Worm (Caenorhabditis elegans) whole organism, L1 larva: ENCODE measurements around the gene Y62E10A.13.

Experiments
- C04F5.9 ChIP-seq: sonication (generic microtip); optimal IDR thresholded peaks from 2 replicates; lab custom pipeline; 2016; ENCODE audit warnings: missing genetic modification characterization, missing compliant biosample characterization
- C16A3.4 ChIP-seq: fragments of 150-350 bp; optimal IDR thresholded peaks from 2 replicates; lab custom pipeline; 2014; ENCODE audit warnings: missing biosample characterization, missing genetic modification characterization
- F16B12.6 ChIP-seq: fragments of 150-350 bp; optimal IDR thresholded peaks from 2 replicates; lab custom pipeline; 2014; ENCODE audit warnings: missing biosample characterization, missing genetic modification characterization
- Y116A8C.19 ChIP-seq: sonication (generic microtip); optimal IDR thresholded peaks from 2 replicates; lab custom pipeline; 2016; ENCODE audit warnings: missing compliant biosample characterization, missing genetic modification characterization, borderline replicate concordance
- aha-1 ChIP-seq: fragments of 150-350 bp; optimal IDR thresholded peaks from 2 replicates; lab custom pipeline; 2014; ENCODE audit warnings: missing biosample characterization, missing genetic modification characterization
- aly-2 ChIP-seq: fragments of 150-350 bp; optimal IDR thresholded peaks from 2 replicates; lab custom pipeline; 2014; ENCODE audit warnings: missing biosample characterization, missing genetic modification characterization
- ama-1 ChIP-seq: fragments of 150-350 bp; optimal IDR thresholded peaks from 2 replicates; lab custom pipeline; 2014
- blmp-1 ChIP-seq: fragments of 150-350 bp; optimal IDR thresholded peaks from 2 replicates; lab custom pipeline; 2014; ENCODE audit warnings: missing biosample characterization, missing genetic modification characterization
- ceh-82 ChIP-seq, 3 experiments: fragments of 150-350 bp in 1 of 3; sonication (generic microtip) in 2 of 3; optimal IDR thresholded peaks; 2 replicates each; lab custom pipeline; 2014 to 2017; ENCODE audit warnings: missing biosample characterization in 3 of 3, missing genetic modification characterization in 3 of 3
- ceh-88 ChIP-seq: fragments of 200-800 bp; sonication (Bioruptor generic); IDR thresholded peaks from 2 replicates; pipeline ENCODE4 v1.3.6; 2022; ENCODE audit warnings: missing genetic modification characterization, missing compliant biosample characterization
- ces-1 ChIP-seq: fragments of 150-350 bp; optimal IDR thresholded peaks from 2 replicates; lab custom pipeline; 2014; ENCODE audit warnings: missing biosample characterization, missing genetic modification reagents, missing genetic modification characterization
- efl-1 ChIP-seq, 4 experiments: fragments of 150-350 bp; optimal IDR thresholded peaks in 3 of 4; peaks in 1 of 4; 1 replicate in 1 of 4; 2 replicates in 3 of 4; lab custom pipeline; 2014; ENCODE audit warnings: missing biosample characterization in 2 of 4, missing genetic modification characterization in 2 of 4, missing genetic modification reagents in 2 of 4
- egl-27 ChIP-seq, 2 experiments: fragments of 150-350 bp in 1 of 2; sonication (generic microtip); optimal IDR thresholded peaks; 3 replicates each; lab custom pipeline; 2017 to 2018; ENCODE audit warnings: missing biosample characterization in 2 of 2, missing genetic modification characterization in 2 of 2, missing genetic modification reagents in 2 of 2
- elt-2 ChIP-seq: sonication (generic microtip); optimal IDR thresholded peaks from 2 replicates; lab custom pipeline; 2016; ENCODE audit warnings: missing genetic modification characterization, mild to moderate bottlenecking, inconsistent platforms, missing compliant biosample characterization, missing genetic modification reagents
- elt-3 ChIP-seq, 6 experiments: fragments of 150-350 bp in 1 of 6; sonication (generic microtip); optimal IDR thresholded peaks; 2 replicates each; lab custom pipeline; 2017 to 2018; ENCODE audit warnings: missing biosample characterization in 6 of 6, missing genetic modification characterization in 6 of 6, inconsistent platforms in 1 of 6
- ets-5 ChIP-seq: fragments of 200-800 bp; sonication (Bioruptor generic); IDR thresholded peaks from 2 replicates; pipeline ENCODE4 v1.3.6; 2022; ENCODE audit warnings: missing genetic modification characterization, missing compliant biosample characterization
- fkh-10 ChIP-seq: sonication (generic microtip); optimal IDR thresholded peaks from 2 replicates; lab custom pipeline; 2017; ENCODE audit warnings: missing biosample characterization, missing genetic modification reagents, missing genetic modification characterization
- hlh-17 ChIP-seq: fragments of 200-800 bp; sonication (Bioruptor generic); optimal IDR thresholded peaks from 2 replicates; lab custom pipeline; 2018; ENCODE audit warnings: missing genetic modification characterization, mild to moderate bottlenecking, missing compliant biosample characterization, moderate library complexity, borderline replicate concordance
- lin-13 ChIP-seq: fragments of 150-350 bp; optimal IDR thresholded peaks from 2 replicates; lab custom pipeline; 2014; ENCODE audit warnings: missing biosample characterization, missing genetic modification reagents, missing genetic modification characterization
- lin-15B ChIP-seq: fragments of 150-350 bp; sonication (generic microtip); optimal IDR thresholded peaks from 3 replicates; lab custom pipeline; 2014; ENCODE audit warnings: missing biosample characterization, missing genetic modification characterization
- lin-35 ChIP-seq, 2 experiments: fragments of 150-350 bp; optimal IDR thresholded peaks; 2 replicates each; lab custom pipeline; 2014; ENCODE audit warnings: missing biosample characterization in 2 of 2, missing genetic modification characterization in 2 of 2, missing genetic modification reagents in 2 of 2
- lin-39 ChIP-seq: fragments of 150-350 bp; optimal IDR thresholded peaks from 2 replicates; lab custom pipeline; 2014; ENCODE audit warnings: missing biosample characterization, missing genetic modification reagents, missing genetic modification characterization
- lir-3 ChIP-seq: sonication (generic microtip); optimal IDR thresholded peaks from 2 replicates; lab custom pipeline; 2016; ENCODE audit warnings: mild to moderate bottlenecking, missing genetic modification characterization, moderate library complexity, missing compliant biosample characterization; ENCODE audit not compliant: poor library complexity
- lsy-2 ChIP-seq, 2 experiments: fragments of 150-350 bp; optimal IDR thresholded peaks; 2 replicates each; lab custom pipeline; 2014; ENCODE audit warnings: missing biosample characterization in 2 of 2, missing genetic modification characterization in 2 of 2
- mep-1 ChIP-seq: fragments of 150-350 bp; optimal IDR thresholded peaks from 2 replicates; lab custom pipeline; 2014; ENCODE audit warnings: missing biosample characterization, missing genetic modification characterization
- nhr-12 ChIP-seq: sonication (generic microtip); optimal IDR thresholded peaks from 2 replicates; lab custom pipeline; 2017; ENCODE audit warnings: missing biosample characterization, missing genetic modification characterization
- nhr-19 ChIP-seq: fragments of 200-800 bp; sonication (Bioruptor generic); conservative IDR thresholded peaks from 2 replicates; pipeline ENCODE4 v1.3.6; 2022; ENCODE audit warnings: missing genetic modification characterization, missing compliant biosample characterization
- nhr-20 ChIP-seq: sonication (generic microtip); optimal IDR thresholded peaks from 2 replicates; lab custom pipeline; 2016; ENCODE audit warnings: mild to moderate bottlenecking, missing genetic modification characterization, missing compliant biosample characterization
- nhr-237 ChIP-seq: fragments of 150-350 bp; optimal IDR thresholded peaks from 2 replicates; lab custom pipeline; 2014; ENCODE audit warnings: missing biosample characterization, missing genetic modification characterization
- nhr-47 ChIP-seq: sonication (generic microtip); optimal IDR thresholded peaks from 2 replicates; lab custom pipeline; 2016; ENCODE audit warnings: mild to moderate bottlenecking, missing genetic modification characterization, moderate library complexity, missing compliant biosample characterization
- nhr-71 ChIP-seq: sonication (generic microtip); optimal IDR thresholded peaks from 2 replicates; lab custom pipeline; 2016; ENCODE audit warnings: mild to moderate bottlenecking, missing genetic modification characterization, moderate library complexity, missing compliant biosample characterization
- nhr-76 ChIP-seq: sonication (generic microtip); optimal IDR thresholded peaks from 2 replicates; lab custom pipeline; 2017; ENCODE audit warnings: missing biosample characterization, missing genetic modification characterization
- nhr-84 ChIP-seq: sonication (generic microtip); optimal IDR thresholded peaks from 2 replicates; lab custom pipeline; 2017; ENCODE audit warnings: missing biosample characterization, missing genetic modification characterization
- nhr-90 ChIP-seq: sonication (generic microtip); optimal IDR thresholded peaks from 2 replicates; lab custom pipeline; 2016; ENCODE audit warnings: mild to moderate bottlenecking, missing genetic modification characterization, missing compliant biosample characterization; ENCODE audit not compliant: poor library complexity
- pag-3 ChIP-seq: sonication (generic microtip); optimal IDR thresholded peaks from 2 replicates; lab custom pipeline; 2017; ENCODE audit warnings: missing genetic modification characterization, mild to moderate bottlenecking, missing compliant biosample characterization, antibody characterized with exemption, borderline replicate concordance; ENCODE audit not compliant: insufficient read depth
- pax-3 ChIP-seq: fragments of 200-800 bp; sonication (Bioruptor generic); optimal IDR thresholded peaks from 2 replicates; lab custom pipeline; 2018; ENCODE audit warnings: mild to moderate bottlenecking, missing genetic modification characterization, moderate library complexity, missing compliant biosample characterization
- rnt-1 ChIP-seq: sonication (generic microtip); optimal IDR thresholded peaks from 2 replicates; lab custom pipeline; 2016; ENCODE audit warnings: mild to moderate bottlenecking, missing genetic modification characterization, moderate library complexity, missing compliant biosample characterization
- sup-37 ChIP-seq: fragments of 200-800 bp; sonication (Bioruptor generic); optimal IDR thresholded peaks from 2 replicates; lab custom pipeline; 2018; ENCODE audit warnings: mild to moderate bottlenecking, missing genetic modification characterization, missing compliant biosample characterization
- unc-62 ChIP-seq: fragments of 150-350 bp; optimal IDR thresholded peaks from 2 replicates; lab custom pipeline; 2014; ENCODE audit warnings: missing biosample characterization, missing genetic modification reagents, missing genetic modification characterization
- unc-98 ChIP-seq: fragments of 200-800 bp; sonication (Bioruptor generic); IDR thresholded peaks from 2 replicates; pipeline ENCODE4 v1.3.6; 2022; ENCODE audit warnings: missing genetic modification characterization, missing compliant biosample characterization
- vab-15 ChIP-seq: sonication (generic microtip); optimal IDR thresholded peaks from 2 replicates; lab custom pipeline; 2017; ENCODE audit warnings: missing genotype, mild to moderate bottlenecking, missing genetic modification characterization, missing compliant biosample characterization
- zip-4 ChIP-seq: fragments of 200-800 bp; sonication (Bioruptor generic); optimal IDR thresholded peaks from 2 replicates; lab custom pipeline; 2018; ENCODE audit warnings: mild to moderate bottlenecking, missing genetic modification characterization, moderate library complexity, missing compliant biosample characterization
- ztf-11 ChIP-seq, 2 experiments: sonication (generic microtip); optimal IDR thresholded peaks; 2 replicates each; lab custom pipeline; 2016 to 2017; ENCODE audit warnings: missing genetic modification characterization in 2 of 2, missing biosample characterization in 1 of 2, missing compliant biosample characterization in 1 of 2

Gene Y62E10A.13

ce11 chrIV:13408018-13408417, 9.2 kb upstream of the Y62E10A.13 start, which contains the start of gene Y62E10A.19:
TSS of gene Y62E10A.19 (minus strand) at chrIV:13408306.
- peak; percentile 80 for TF ChIP-seq blmp-1 (tag; lab: Kevin White, UChicago)
- no peak for TF ChIP-seq pax-3 (tag; lab: Kevin White, UChicago)
- no peak for TF ChIP-seq C16A3.4 (tag; lab: Kevin White, UChicago)

ce11 chrIV:13400456-13401364, 1.9 kb upstream of the Y62E10A.13 start, which contains the start of the genes memi-2 and cyp-31A5:
TSS of gene memi-2 (minus strand) at chrIV:13400506.
TSS of gene cyp-31A5 (plus strand) at chrIV:13401289.
- no peak for TF ChIP-seq ama-1
- TF ChIP-seq nhr-237: no peak
- TF ChIP-seq hlh-17: no peak
- no peak for TF ChIP-seq vab-15 (tag; lab: Kevin White, UChicago)
- no peak for TF ChIP-seq pag-3 (tag; lab: Kevin White, UChicago)
- TF ChIP-seq rnt-1: no peak
- TF ChIP-seq ceh-88 (GFP tag; lab: Robert Waterston, UW): no peak

- TF ChIP-seq nhr-12 (tag; lab: Kevin White, UChicago) (no peak), lin-15B (no peak), F16B12.6 (tag; lab: Kevin White, UChicago) (no peak), C04F5.9 (no peak), unc-98 (GFP tag; lab: Robert Waterston, UW) (no peak), nhr-76 (no peak), ztf-11 (tag; optimal IDR thresholded peaks at IDR 0.05; lab: Kevin White, UChicago) (no peak), elt-2 (tag; lab: Kevin White, UChicago) (peak; percentile 80), nhr-90 (tag; lab: Kevin White, UChicago) (peak; percentile 32), aly-2 (tag; lab: Kevin White, UChicago) (no peak), nhr-19 (no peak), lir-3 (tag; lab: Kevin White, UChicago) (no peak), sup-37 (no peak), unc-62 (GFP tag; lab: Kevin White, UChicago) (no peak), ceh-82 (tag; optimal IDR thresholded peaks at IDR 0.05; lab: Kevin White, UChicago) (no peak), ces-1 (GFP tag; lab: Kevin White, UChicago) (no peak), efl-1 (optimal IDR thresholded peaks at IDR 0.05; lab: Kevin White, UChicago) (no peak), efl-1 (GFP tag; optimal IDR thresholded peaks at IDR 0.05 in 1 of 2; lab: Kevin White, UChicago) (peak in 1 of 2 experiments; percentile 54), elt-3 (tag; optimal IDR thresholded peaks at IDR 0.05; lab: Kevin White, UChicago) (no peak), nhr-84 (tag; lab: Kevin White, UChicago) (no peak), Y116A8C.19 (tag; lab: Kevin White, UChicago) (no peak), nhr-20 (tag; lab: Kevin White, UChicago) (peak; percentile 18), ets-5 (no peak), lin-35 (GFP tag; optimal IDR thresholded peaks at IDR 0.05; lab: Kevin White, UChicago) (peak in 1 of 2 experiments; percentile 5), nhr-71 (tag; lab: Kevin White, UChicago) (peak; percentile 27)
- TF ChIP-seq, all 84 proteins: peak for 6
Observed at ce11 chrIV:13396375-13396774, 2.5 kb downstream of the Y62E10A.13 start.

- TF ChIP-seq aha-1 (tag; lab: Kevin White, UChicago): peak; percentile 93
- peak; percentile 69 for TF ChIP-seq vab-15 (tag; lab: Kevin White, UChicago)
- TF ChIP-seq lin-13 (GFP tag; lab: Kevin White, UChicago): peak; percentile 84
- TF ChIP-seq mep-1 (tag; lab: Kevin White, UChicago): peak; percentile 56
- no peak for TF ChIP-seq nhr-12 (tag; lab: Kevin White, UChicago)
- peak; percentile 69 to 88 for TF ChIP-seq egl-27 (tag; optimal IDR thresholded peaks at IDR 0.05; lab: Kevin White, UChicago)
- TF ChIP-seq nhr-237: peak; percentile 64
- TF ChIP-seq fkh-10 (GFP tag; lab: Kevin White, UChicago): peak; percentile 93
- TF ChIP-seq lin-15B: peak; percentile 2
- peak; percentile 85 for TF ChIP-seq rnt-1
- peak; percentile 66 to 82 for TF ChIP-seq lin-35 (GFP tag; optimal IDR thresholded peaks at IDR 0.05; lab: Kevin White, UChicago)
- TF ChIP-seq nhr-47 (tag; lab: Kevin White, UChicago): peak; percentile 90
- TF ChIP-seq elt-2 (tag; lab: Kevin White, UChicago): peak; percentile 90
- no peak for TF ChIP-seq nhr-84 (tag; lab: Kevin White, UChicago)
- TF ChIP-seq lsy-2 (tag; optimal IDR thresholded peaks at IDR 0.05; lab: Kevin White, UChicago): peak; percentile 74 to 87
- TF ChIP-seq zip-4 (GFP tag; lab: Kevin White, UChicago): peak; percentile 4
- no peak for TF ChIP-seq lin-39 (tag; lab: Kevin White, UChicago)
- TF ChIP-seq nhr-90 (tag; lab: Kevin White, UChicago): peak; percentile 88
Observed at ce11 chrIV:13395255-13395654, 3.6 kb downstream of the Y62E10A.13 start.
